Fruit fly (Drosophila melanogaster) whole organism, embryonic: Measurements from ENCODE around the gene CG17169.
A peak's percentile ranks its signal among the peaks of the same experiment; 100 is the strongest.

Source experiments
- Ada2b ChIP-seq: fragments of 200-800 bp; sonication (Bioruptor generic); IDR thresholded peaks from 2 replicates; pipeline ENCODE4 v1.3.6; 2022; ENCODE audit warnings: missing biosample characterization, missing genetic modification characterization
- BtbVII ChIP-seq: fragments of 200-800 bp; sonication (Bioruptor generic); optimal IDR thresholded peaks from 3 replicates; lab custom pipeline; 2017; ENCODE audit warnings: missing biosample characterization, mild to moderate bottlenecking, missing genetic modification characterization
- CG10959 ChIP-seq: fragments of 200-800 bp; sonication (Bioruptor generic); IDR thresholded peaks from 2 replicates; pipeline ENCODE4 v1.3.6; 2022; ENCODE audit warnings: missing biosample characterization, missing genetic modification characterization
- CG11247 ChIP-seq: fragments of 200-800 bp; sonication (Bioruptor generic); IDR thresholded peaks from 2 replicates; pipeline ENCODE4 v1.3.6; 2022; ENCODE audit warnings: missing biosample characterization, missing genetic modification characterization
- CG11695 ChIP-seq: fragments of 200-800 bp; sonication (Bioruptor generic); IDR thresholded peaks from 3 replicates; pipeline ENCODE4 v1.3.6; 2022; ENCODE audit warnings: missing biosample characterization, missing genetic modification characterization
- CG12155 ChIP-seq: fragments of 200-800 bp; sonication (Bioruptor generic); optimal IDR thresholded peaks from 3 replicates; lab custom pipeline; 2016; ENCODE audit warnings: missing biosample characterization, missing genetic modification characterization
- CG14710 ChIP-seq: fragments of 200-800 bp; sonication (Bioruptor generic); optimal IDR thresholded peaks from 3 replicates; lab custom pipeline; 2019; ENCODE audit warnings: missing biosample characterization, mild to moderate bottlenecking, missing genetic modification characterization, moderate library complexity
- CG15073 ChIP-seq: fragments of 200-800 bp; sonication (Bioruptor generic); optimal IDR thresholded peaks from 2 replicates; lab custom pipeline; 2016; ENCODE audit warnings: missing biosample characterization, missing genetic modification characterization
- CG2116 ChIP-seq: fragments of 200-800 bp; sonication (Bioruptor generic); optimal IDR thresholded peaks from 3 replicates; lab custom pipeline; 2018; ENCODE audit warnings: missing biosample characterization, mild to moderate bottlenecking, missing genetic modification characterization
- CG2129 ChIP-seq: fragments of 200-800 bp; sonication (Bioruptor generic); IDR thresholded peaks from 2 replicates; pipeline ENCODE4 v1.3.6; 2022; ENCODE audit warnings: missing biosample characterization, missing genetic modification characterization; ENCODE audit not compliant: partially characterized antibody
- CG2889 ChIP-seq: fragments of 200-800 bp; sonication (Bioruptor generic); IDR thresholded peaks from 3 replicates; pipeline ENCODE4 v1.3.6; 2022; ENCODE audit warnings: missing biosample characterization, missing genetic modification characterization
- CG31224 ChIP-seq: fragments of 200-800 bp; sonication (Bioruptor generic); IDR thresholded peaks from 2 replicates; pipeline ENCODE4 v1.3.6; 2022; ENCODE audit warnings: missing biosample characterization, missing genetic modification characterization
- CG31388 ChIP-seq: fragments of 200-800 bp; sonication (Bioruptor generic); optimal IDR thresholded peaks from 2 replicates; lab custom pipeline; 2016; ENCODE audit warnings: missing biosample characterization, missing genetic modification characterization
- CG3726 ChIP-seq: fragments of 200-800 bp; sonication (Bioruptor generic); IDR thresholded peaks from 3 replicates; pipeline ENCODE4, ENCODE4 v1.3.6; 2022; ENCODE audit warnings: missing biosample characterization, missing genetic modification characterization
- CG7556 ChIP-seq: fragments of 200-800 bp; sonication (Bioruptor generic); optimal IDR thresholded peaks from 2 replicates; lab custom pipeline; 2017; ENCODE audit warnings: missing biosample characterization, mild to moderate bottlenecking, missing genetic modification characterization
- CG8924 ChIP-seq: fragments of 200-800 bp; optimal IDR thresholded peaks from 3 replicates; lab custom pipeline; 2019; ENCODE audit warnings: missing biosample characterization, mild to moderate bottlenecking, missing genetic modification characterization, moderate library complexity
- CHES-1-like ChIP-seq: fragments of 200-800 bp; sonication (Bioruptor generic); optimal IDR thresholded peaks from 2 replicates; lab custom pipeline; 2016; ENCODE audit warnings: missing biosample characterization, missing genetic modification characterization
- CrebB ChIP-seq: fragments of 200-800 bp; sonication (Bioruptor generic); optimal IDR thresholded peaks from 3 replicates; lab custom pipeline; 2018; ENCODE audit warnings: missing biosample characterization, mild to moderate bottlenecking, missing genetic modification characterization
- Dbx ChIP-seq: fragments of 200-800 bp; sonication (Bioruptor generic); IDR thresholded peaks from 3 replicates; pipeline ENCODE4 v1.3.6; 2022; ENCODE audit warnings: missing biosample characterization, missing genetic modification characterization
- Doc2 ChIP-seq: fragments of 200-800 bp; sonication (Bioruptor generic); IDR thresholded peaks from 2 replicates; pipeline ENCODE4 v1.3.6; 2022; ENCODE audit warnings: missing biosample characterization, missing genetic modification characterization
- Eip74EF ChIP-seq, 2 experiments: fragments of 200-800 bp in 1 of 2; fragments of >200 bp in 1 of 2; sonication (Bioruptor generic) in 1 of 2; optimal IDR thresholded peaks; 2 replicates each; lab custom pipeline; 2017 to 2019; ENCODE audit warnings: missing biosample characterization in 2 of 2, missing genetic modification characterization in 2 of 2, mild to moderate bottlenecking in 1 of 2, moderate library complexity in 1 of 2
- Fer2 ChIP-seq: fragments of 200-800 bp; sonication (Bioruptor generic); optimal IDR thresholded peaks from 2 replicates; lab custom pipeline; 2018; ENCODE audit warnings: missing biosample characterization, mild to moderate bottlenecking, missing genetic modification characterization, moderate library complexity
- GATAe ChIP-seq: fragments of 200-800 bp; sonication (Bioruptor generic); conservative IDR thresholded peaks from 2 replicates; pipeline ENCODE4 v1.3.6; 2022; ENCODE audit warnings: missing biosample characterization, missing genetic modification characterization
- Gug ChIP-seq: fragments of 200-800 bp; sonication (Bioruptor generic); IDR thresholded peaks from 4 replicates; pipeline ENCODE4 v1.3.6; 2022; ENCODE audit warnings: missing biosample characterization, missing genetic modification characterization
- Hey ChIP-seq: fragments of 200-800 bp; sonication (Bioruptor generic); optimal IDR thresholded peaks from 3 replicates; lab custom pipeline; 2018; ENCODE audit warnings: missing biosample characterization, mild to moderate bottlenecking, missing genetic modification characterization
- Hr39 ChIP-seq: fragments of >200 bp; optimal IDR thresholded peaks from 2 replicates; lab custom pipeline; 2017
- Hr51 ChIP-seq, 2 experiments: fragments of 200-800 bp; sonication (Bioruptor generic); optimal IDR thresholded peaks; 2 replicates in 1 of 2; 3 replicates in 1 of 2; lab custom pipeline; 2016 to 2018; ENCODE audit warnings: missing biosample characterization in 2 of 2, missing genetic modification characterization in 2 of 2, mild to moderate bottlenecking in 1 of 2, moderate library complexity in 1 of 2
- Hsf ChIP-seq: fragments of 200-800 bp; sonication (Bioruptor generic); optimal IDR thresholded peaks from 3 replicates; lab custom pipeline; 2016; ENCODE audit warnings: missing biosample characterization, missing genetic modification characterization
- MTF-1 ChIP-seq: fragments of 200-800 bp; sonication (Bioruptor generic); optimal IDR thresholded peaks from 2 replicates; lab custom pipeline; 2018; ENCODE audit warnings: missing biosample characterization, mild to moderate bottlenecking, missing genetic modification characterization, borderline replicate concordance
- NC2α ChIP-seq: fragments of 200-800 bp; sonication (Bioruptor generic); optimal IDR thresholded peaks from 2 replicates; lab custom pipeline; 2016; ENCODE audit warnings: missing biosample characterization, missing genetic modification characterization
- Oaz ChIP-seq: fragments of 200-800 bp; sonication (Bioruptor generic); IDR thresholded peaks from 2 replicates; pipeline ENCODE4 v1.3.6; 2022; ENCODE audit warnings: missing biosample characterization, missing genetic modification characterization
- Ptx1 ChIP-seq: fragments of 200-800 bp; sonication (Bioruptor generic); IDR thresholded peaks from 2 replicates; pipeline ENCODE4 v1.3.6; 2022; ENCODE audit warnings: missing biosample characterization, missing genetic modification characterization
- TFAM ChIP-seq: fragments of 200-800 bp; sonication (Bioruptor generic); optimal IDR thresholded peaks from 2 replicates; lab custom pipeline; 2017; ENCODE audit warnings: missing biosample characterization, missing genetic modification characterization, inconsistent platforms
- Trl ChIP-seq, 3 experiments: fragments of >200 bp in 2 of 3; fragments of 200-800 bp in 1 of 3; sonication (Bioruptor generic) in 1 of 3; optimal IDR thresholded peaks; 2 replicates in 1 of 3; 3 replicates in 2 of 3; lab custom pipeline; 2016 to 2017; ENCODE audit warnings: missing biosample characterization in 1 of 3, missing genetic modification characterization in 1 of 3
- ato ChIP-seq: fragments of 200-800 bp; sonication (Bioruptor generic); IDR thresholded peaks from 2 replicates; pipeline ENCODE4 v1.3.6; 2022; ENCODE audit warnings: missing biosample characterization, missing genetic modification characterization; ENCODE audit not compliant: partially characterized antibody
- br ChIP-seq: fragments of >200 bp; optimal IDR thresholded peaks from 2 replicates; lab custom pipeline; 2017
- danr ChIP-seq: fragments of 200-800 bp; sonication (Bioruptor generic); IDR thresholded peaks from 2 replicates; pipeline ENCODE4 v1.3.6; 2022; ENCODE audit warnings: missing biosample characterization, missing genetic modification characterization
- dmrt99B ChIP-seq: fragments of 200-800 bp; sonication (Bioruptor generic); optimal IDR thresholded peaks from 2 replicates; lab custom pipeline; 2018; ENCODE audit warnings: missing biosample characterization, mild to moderate bottlenecking, missing genetic modification characterization, moderate library complexity
- ewg ChIP-seq: fragments of 200-800 bp; sonication (Bioruptor generic); optimal IDR thresholded peaks from 3 replicates; lab custom pipeline; 2017; ENCODE audit warnings: mild to moderate bottlenecking, missing biosample characterization, missing genetic modification reagents, missing genetic modification characterization
- fd96Cb ChIP-seq: fragments of 200-800 bp; sonication (Bioruptor generic); optimal IDR thresholded peaks from 2 replicates; lab custom pipeline; 2018; ENCODE audit warnings: missing biosample characterization, mild to moderate bottlenecking, missing genetic modification characterization, moderate library complexity
- her ChIP-seq: fragments of 200-800 bp; sonication (Bioruptor generic); optimal IDR thresholded peaks from 2 replicates; lab custom pipeline; 2016; ENCODE audit warnings: missing biosample characterization, missing genetic modification characterization
- inv ChIP-seq: fragments of 200-800 bp; sonication (Bioruptor generic); IDR thresholded peaks from 2 replicates; pipeline ENCODE4 v1.3.6; 2022; ENCODE audit warnings: missing biosample characterization, missing genetic modification characterization; ENCODE audit not compliant: partially characterized antibody
- kay ChIP-seq: fragments of 200-800 bp; sonication (Bioruptor generic); optimal IDR thresholded peaks from 2 replicates; lab custom pipeline; 2016; ENCODE audit warnings: missing biosample characterization, missing genetic modification characterization
- lab ChIP-seq: fragments of 200-800 bp; sonication (Bioruptor generic); optimal IDR thresholded peaks from 3 replicates; lab custom pipeline; 2017; ENCODE audit warnings: missing biosample characterization, missing genetic modification characterization, mild to moderate bottlenecking, moderate library complexity, missing genetic modification reagents
- mld ChIP-seq: fragments of 200-800 bp; sonication (Bioruptor generic); IDR thresholded peaks from 3 replicates; pipeline ENCODE4 v1.3.6; 2022; ENCODE audit warnings: missing biosample characterization, missing genetic modification characterization; ENCODE audit not compliant: partially characterized antibody
- pita ChIP-seq: fragments of 200-800 bp; sonication (Bioruptor generic); optimal IDR thresholded peaks from 2 replicates; lab custom pipeline; 2017; ENCODE audit warnings: missing biosample characterization, mild to moderate bottlenecking, missing genetic modification characterization
- prd ChIP-seq, 3 experiments: fragments of >200 bp in 2 of 3; fragments of 200-800 bp in 1 of 3; sonication (Bioruptor generic) in 1 of 3; optimal IDR thresholded peaks in 2 of 3; IDR thresholded peaks in 1 of 3; 2 replicates in 2 of 3; 3 replicates in 1 of 3; pipeline versions ENCODE4 v1.3.6 to Lab custom; 2017 to 2022; ENCODE audit warnings: missing biosample characterization in 1 of 3, missing genetic modification characterization in 1 of 3
- run ChIP-seq: fragments of 200-800 bp; sonication (Bioruptor generic); optimal IDR thresholded peaks from 3 replicates; lab custom pipeline; 2018; ENCODE audit warnings: missing biosample characterization, mild to moderate bottlenecking, missing genetic modification characterization
- shn ChIP-seq: fragments of 200-800 bp; sonication (Bioruptor generic); optimal IDR thresholded peaks from 3 replicates; lab custom pipeline; 2016; ENCODE audit warnings: missing biosample characterization, missing genetic modification characterization
- slbo ChIP-seq: fragments of 200-800 bp; sonication (Bioruptor generic); IDR thresholded peaks from 2 replicates; pipeline ENCODE4 v1.3.6; 2022; ENCODE audit warnings: missing biosample characterization, missing genetic modification characterization
- tio ChIP-seq: fragments of 200-800 bp; sonication (Bioruptor generic); optimal IDR thresholded peaks from 2 replicates; lab custom pipeline; 2017; ENCODE audit warnings: missing biosample characterization, missing genetic modification characterization, inconsistent platforms

Gene CG17169

DNA sequence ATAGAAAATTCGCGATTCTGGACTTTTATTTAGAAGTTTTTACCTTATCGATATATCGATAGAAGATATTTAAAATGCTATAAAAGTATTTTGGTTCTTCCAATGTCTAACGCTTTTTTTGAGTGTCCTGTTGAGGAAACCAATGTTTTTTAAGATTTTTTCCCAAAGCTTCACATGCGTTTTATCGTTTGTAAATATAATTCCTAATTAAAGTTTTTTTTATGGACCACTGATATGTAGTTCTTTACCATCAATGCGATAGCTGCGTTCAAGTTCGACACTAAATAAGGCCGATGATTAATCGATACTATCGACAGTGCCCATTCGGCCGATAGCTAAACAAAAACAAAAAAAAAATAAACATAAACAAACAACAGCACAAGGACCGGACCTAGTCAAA, 21.2 kb downstream of the CG17169 start, which contains the start of gene ATbp:
ATbp (plus strand) TSS at position 312 of the 400 bp plus-strand sequence.
- TF ChIP-seq Hsf (GFP tag; lab: Kevin White, UChicago) (peak; percentile 18), Fer2 (tag; lab: Kevin White, UChicago) (no peak), mld (GFP tag; lab: Robert Waterston, UW) (peak; percentile 85), MTF-1 (GFP tag; lab: Kevin White, UChicago) (no peak), fd96Cb (tag; lab: Kevin White, UChicago) (no peak), CHES-1-like (GFP tag; lab: Kevin White, UChicago) (no peak), CrebB (tag; lab: Kevin White, UChicago) (no peak), Eip74EF (GFP tag; optimal IDR thresholded peaks at IDR 0.05; lab: Kevin White, UChicago) (no peak), ewg (GFP tag; lab: Kevin White, UChicago) (no peak), Dbx (GFP tag; lab: Robert Waterston, UW) (0 out of 3 replicates have a peak, but pooled peaks have one; percentile 14), Ptx1 (GFP tag; lab: Robert Waterston, UW) (no peak), CG2129 (GFP tag; lab: Robert Waterston, UW) (peak; percentile 83), Doc2 (no peak), slbo (GFP tag; lab: Robert Waterston, UW) (peak; percentile 36; the same call in 1 of the 2 replicates), dmrt99B (tag; lab: Kevin White, UChicago) (no peak), Trl (optimal IDR thresholded peaks at IDR 0.05; lab: Kevin White, UChicago) (no peak), Trl (GFP tag; optimal IDR thresholded peaks at IDR 0.05; lab: Kevin White, UChicago) (no peak), danr (GFP tag; lab: Robert Waterston, UW) (no peak), CG14710 (tag; lab: Kevin White, UChicago) (peak; percentile 40), CG10959 (no peak), CG2116 (GFP tag; lab: Kevin White, UChicago) (peak; percentile 67), ato (GFP tag; lab: Robert Waterston, UW) (peak; percentile 81), CG11247 (no peak), prd (optimal IDR thresholded peaks at IDR 0.05; lab: Kevin White, UChicago) (no peak), prd (GFP tag; IDR thresholded peaks at IDR 0.05; lab: Robert Waterston, UW) (no peak), Oaz (GFP tag; lab: Robert Waterston, UW) (no peak), tio (GFP tag; lab: Kevin White, UChicago) (no peak), Hey (tag; lab: Kevin White, UChicago) (no peak), CG2889 (GFP tag; lab: Robert Waterston, UW) (no peak), GATAe (GFP tag; lab: Robert Waterston, UW) (no peak), TFAM (GFP tag; lab: Kevin White, UChicago) (no peak), br (lab: Kevin White, UChicago) (no peak), CG11695 (GFP tag; lab: Robert Waterston, UW) (no peak), CG31388 (no peak), CG3726 (no peak), her (GFP tag; lab: Kevin White, UChicago) (no peak), shn (GFP tag; lab: Kevin White, UChicago) (no peak), Hr51 (GFP tag; optimal IDR thresholded peaks at IDR 0.05; lab: Kevin White, UChicago) (no peak), CG15073 (no peak), NC2α (GFP tag; lab: Kevin White, UChicago) (no peak), lab (GFP tag; lab: Kevin White, UChicago) (no peak), CG12155 (GFP tag; lab: Kevin White, UChicago) (no peak), Ada2b (no peak), inv (GFP tag; lab: Robert Waterston, UW) (peak; percentile 94), CG7556 (GFP tag; lab: Kevin White, UChicago) (no peak), CG31224 (GFP tag; lab: Robert Waterston, UW) (no peak), pita (GFP tag; lab: Kevin White, UChicago) (no peak), run (tag; lab: Kevin White, UChicago) (no peak), Hr39 (no peak), Gug (peak; percentile 35; the same call in 1 of the 4 replicates), BtbVII (GFP tag; lab: Kevin White, UChicago) (no peak), CG8924 (tag; lab: Kevin White, UChicago) (no peak), kay (GFP tag; lab: Kevin White, UChicago) (no peak)
